Worm (Caenorhabditis elegans) whole organism, L2 larva: ENCODE results near the gene dbl-1.

ENCODE experiments used
- F13H6.1 ChIP-seq: sonication (generic microtip); optimal IDR thresholded peaks from 2 replicates; lab custom pipeline; 2016; ENCODE audit warnings: missing genetic modification characterization, missing compliant biosample characterization
- R02D3.7 ChIP-seq: fragments of 150-350 bp; optimal IDR thresholded peaks from 2 replicates; lab custom pipeline; 2014; ENCODE audit warnings: missing biosample characterization, missing genetic modification characterization
- Y55F3AM.14 ChIP-seq: fragments of 200-800 bp; sonication (Bioruptor generic); optimal IDR thresholded peaks from 2 replicates; lab custom pipeline; 2018; ENCODE audit warnings: mild to moderate bottlenecking, missing genetic modification characterization, missing compliant biosample characterization
- ZK546.5 ChIP-seq: sonication (generic microtip); optimal IDR thresholded peaks from 2 replicates; lab custom pipeline; 2017; ENCODE audit warnings: missing biosample characterization, missing genetic modification characterization
- alr-1 ChIP-seq: fragments of 150-350 bp; optimal IDR thresholded peaks from 2 replicates; lab custom pipeline; 2014; ENCODE audit warnings: missing biosample characterization, missing genetic modification characterization
- aly-2 ChIP-seq: fragments of 150-350 bp; optimal IDR thresholded peaks from 2 replicates; lab custom pipeline; 2014; ENCODE audit warnings: missing biosample characterization, missing genetic modification characterization
- blmp-1 ChIP-seq: sonication (generic microtip); optimal IDR thresholded peaks from 2 replicates; lab custom pipeline; 2017; ENCODE audit warnings: missing genetic modification characterization, mild to moderate bottlenecking, missing compliant biosample characterization, antibody characterized with exemption, moderate library complexity; ENCODE audit not compliant: insufficient read depth
- ceh-82 ChIP-seq: fragments of 150-350 bp; optimal IDR thresholded peaks from 2 replicates; lab custom pipeline; 2014; ENCODE audit warnings: missing biosample characterization, missing genetic modification characterization
- crh-2 ChIP-seq: sonication (generic microtip); optimal IDR thresholded peaks from 2 replicates; lab custom pipeline; 2017; ENCODE audit warnings: missing biosample characterization, missing genetic modification characterization
- egl-27 ChIP-seq: sonication (generic microtip); optimal IDR thresholded peaks from 3 replicates; lab custom pipeline; 2017; ENCODE audit warnings: missing biosample characterization, missing genetic modification reagents, missing genetic modification characterization
- elt-1 ChIP-seq: fragments of 150-350 bp; optimal IDR thresholded peaks from 2 replicates; lab custom pipeline; 2014; ENCODE audit warnings: missing biosample characterization, missing genetic modification characterization
- elt-3 ChIP-seq: sonication (generic microtip); optimal IDR thresholded peaks from 2 replicates; lab custom pipeline; 2017; ENCODE audit warnings: missing biosample characterization, missing genetic modification characterization
- fos-1 ChIP-seq: fragments of 150-350 bp; optimal IDR thresholded peaks from 2 replicates; lab custom pipeline; 2014; ENCODE audit warnings: missing biosample characterization, missing genetic modification characterization
- gmeb-1 ChIP-seq: fragments of 150-350 bp; optimal IDR thresholded peaks from 2 replicates; lab custom pipeline; 2014; ENCODE audit warnings: missing biosample characterization, missing genetic modification characterization
- lin-11 ChIP-seq: fragments of 150-350 bp; sonication (generic microtip); optimal IDR thresholded peaks from 2 replicates; lab custom pipeline; 2014; ENCODE audit warnings: missing biosample characterization, missing genetic modification characterization, inconsistent platforms, mixed read lengths
- lin-13 ChIP-seq: fragments of 150-350 bp; optimal IDR thresholded peaks from 2 replicates; lab custom pipeline; 2014; ENCODE audit warnings: missing biosample characterization, missing genetic modification reagents, missing genetic modification characterization
- lsy-2 ChIP-seq, 2 experiments: fragments of 150-350 bp in 1 of 2; sonication (generic microtip) in 1 of 2; optimal IDR thresholded peaks; 2 replicates each; lab custom pipeline; 2014 to 2017; ENCODE audit warnings: missing biosample characterization in 2 of 2, missing genetic modification characterization in 2 of 2
- mab-5 ChIP-seq: fragments of 150-350 bp; optimal IDR thresholded peaks from 2 replicates; lab custom pipeline; 2014; ENCODE audit warnings: missing biosample characterization, missing genetic modification characterization
- mbf-1 ChIP-seq: sonication (generic microtip); optimal IDR thresholded peaks from 2 replicates; lab custom pipeline; 2017; ENCODE audit warnings: missing biosample characterization, missing genetic modification characterization
- nhr-10 ChIP-seq: sonication (generic microtip); optimal IDR thresholded peaks from 2 replicates; lab custom pipeline; 2017; ENCODE audit warnings: missing biosample characterization, missing genetic modification characterization
- nhr-11 ChIP-seq: fragments of 150-350 bp; optimal IDR thresholded peaks from 2 replicates; lab custom pipeline; 2014; ENCODE audit warnings: missing biosample characterization, missing genetic modification characterization
- nhr-12 ChIP-seq: fragments of 150-350 bp; optimal IDR thresholded peaks from 2 replicates; lab custom pipeline; 2014; ENCODE audit warnings: missing biosample characterization, missing genetic modification characterization
- nhr-129 ChIP-seq: fragments of 150-350 bp; optimal IDR thresholded peaks from 2 replicates; lab custom pipeline; 2014; ENCODE audit warnings: missing biosample characterization, missing genetic modification characterization
- nhr-21 ChIP-seq: fragments of 150-350 bp; optimal IDR thresholded peaks from 2 replicates; lab custom pipeline; 2014; ENCODE audit warnings: missing biosample characterization, missing genetic modification characterization
- nhr-23 ChIP-seq: fragments of 150-350 bp; optimal IDR thresholded peaks from 2 replicates; lab custom pipeline; 2014; ENCODE audit warnings: missing biosample characterization, missing genetic modification reagents, missing genetic modification characterization
- nhr-237 ChIP-seq: fragments of 150-350 bp; optimal IDR thresholded peaks from 2 replicates; lab custom pipeline; 2014; ENCODE audit warnings: missing biosample characterization, missing genetic modification characterization
- nhr-6 ChIP-seq: fragments of 150-350 bp; optimal IDR thresholded peaks from 2 replicates; lab custom pipeline; 2014; ENCODE audit warnings: missing biosample characterization, missing genetic modification characterization
- nhr-77 ChIP-seq: fragments of 150-350 bp; optimal IDR thresholded peaks from 2 replicates; lab custom pipeline; 2014; ENCODE audit warnings: missing biosample characterization, missing genetic modification characterization
- peb-1 ChIP-seq: fragments of 150-350 bp; optimal IDR thresholded peaks from 2 replicates; lab custom pipeline; 2014; ENCODE audit warnings: missing biosample characterization, missing genetic modification characterization
- skn-1 ChIP-seq: sonication (generic microtip); optimal IDR thresholded peaks from 2 replicates; lab custom pipeline; 2017; ENCODE audit warnings: missing biosample characterization, missing genetic modification characterization
- sma-3 ChIP-seq: sonication (generic microtip); optimal IDR thresholded peaks from 2 replicates; lab custom pipeline; 2016; ENCODE audit warnings: missing genetic modification reagents, missing genetic modification characterization, missing compliant biosample characterization
- sma-9 ChIP-seq, 2 experiments: fragments of 150-350 bp in 1 of 2; sonication (generic microtip) in 1 of 2; optimal IDR thresholded peaks; 2 replicates each; lab custom pipeline; 2014 to 2016; ENCODE audit warnings: missing genetic modification characterization in 2 of 2, mild to moderate bottlenecking in 1 of 2, missing biosample characterization in 1 of 2, missing compliant biosample characterization in 1 of 2, missing genetic modification reagents in 1 of 2, moderate library complexity in 1 of 2
- snpc-4 ChIP-seq: fragments of 150-350 bp; optimal IDR thresholded peaks from 2 replicates; lab custom pipeline; 2014; ENCODE audit warnings: missing biosample characterization, missing genetic modification characterization
- unc-39 ChIP-seq: fragments of 150-350 bp; optimal IDR thresholded peaks from 2 replicates; lab custom pipeline; 2014; ENCODE audit warnings: missing biosample characterization, missing genetic modification characterization
- unc-55 ChIP-seq: fragments of 150-350 bp; sonication (generic microtip); optimal IDR thresholded peaks from 3 replicates; lab custom pipeline; 2014; ENCODE audit warnings: missing biosample characterization, missing genetic modification reagents, missing genetic modification characterization
- unc-62 ChIP-seq: fragments of 150-350 bp; optimal IDR thresholded peaks from 2 replicates; lab custom pipeline; 2014; ENCODE audit warnings: missing biosample characterization, missing genetic modification reagents, missing genetic modification characterization
- zag-1 ChIP-seq: fragments of 150-350 bp; optimal IDR thresholded peaks from 2 replicates; lab custom pipeline; 2014; ENCODE audit warnings: missing biosample characterization, missing genetic modification characterization
- ztf-1 ChIP-seq: fragments of 200-800 bp; sonication (Bioruptor generic); conservative IDR thresholded peaks from 2 replicates; pipeline ENCODE4 v1.3.6; 2022; ENCODE audit warnings: missing genetic modification characterization, missing compliant biosample characterization
- ztf-11 ChIP-seq: sonication (generic microtip); optimal IDR thresholded peaks from 2 replicates; lab custom pipeline; 2017; ENCODE audit warnings: missing biosample characterization, missing genetic modification characterization

dbl-1 gene

DNA sequence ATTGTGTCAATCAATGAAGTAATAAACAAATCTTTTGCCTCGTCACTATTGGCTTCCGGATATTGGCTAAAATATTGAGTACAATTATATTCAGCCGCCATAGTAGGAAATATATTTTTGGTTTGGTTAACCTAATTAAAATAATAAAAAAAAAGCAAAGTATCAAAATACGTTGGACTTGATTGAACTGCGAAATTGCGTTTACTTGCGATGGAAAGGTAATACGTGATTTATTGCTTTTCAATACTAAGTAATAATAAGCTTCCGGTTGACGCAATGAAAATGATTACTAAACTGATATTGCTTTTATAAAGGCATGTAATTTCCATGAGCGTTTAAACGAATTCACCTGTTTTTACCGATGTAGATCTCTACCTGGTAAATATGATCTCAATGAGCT, 41.6 kb downstream of the dbl-1 start, which contains the start of gene dmsr-9:
Gene dmsr-9, minus strand, starts transcription at position 101 of the 400 bp plus-strand sequence.
- no peak for TF ChIP-seq nhr-21 (tag; lab: Kevin White, UChicago)
- TF ChIP-seq ztf-11 (tag; lab: Kevin White, UChicago), result no peak
- TF ChIP-seq nhr-11, result no peak
- no peak for TF ChIP-seq gmeb-1
- TF ChIP-seq mbf-1 (tag; lab: Kevin White, UChicago), result no peak
- TF ChIP-seq nhr-6 (tag; lab: Kevin White, UChicago), result no peak
- TF ChIP-seq ZK546.5 (tag; lab: Kevin White, UChicago), result no peak
- no peak for TF ChIP-seq Y55F3AM.14
- TF ChIP-seq blmp-1 (tag; lab: Kevin White, UChicago), result no peak

- TF ChIP-seq lin-11, result no peak
- no peak for TF ChIP-seq ztf-1 (GFP tag; lab: Robert Waterston, UW)
- no peak for TF ChIP-seq unc-39 (tag; lab: Kevin White, UChicago)
- TF ChIP-seq nhr-23 (tag; lab: Kevin White, UChicago), result no peak
- no peak for TF ChIP-seq R02D3.7 (tag; lab: Kevin White, UChicago)
- no peak for TF ChIP-seq aly-2
- TF ChIP-seq crh-2, result no peak
- no peak for TF ChIP-seq alr-1 (tag; lab: Kevin White, UChicago)
- no peak for TF ChIP-seq ceh-82 (tag; lab: Kevin White, UChicago)
- no peak for TF ChIP-seq ZK546.5 (tag; lab: Kevin White, UChicago)
- no peak for TF ChIP-seq mab-5 (tag; lab: Kevin White, UChicago)
Measured at ce11 chrV:6801850-6802249, 43.9 kb downstream of the dbl-1 start, which contains the start of gene dmsr-10. dmsr-10 (minus strand) TSS chrV:6801950.

- TF ChIP-seq peb-1 (tag; lab: Kevin White, UChicago) (no peak), nhr-21 (tag; lab: Kevin White, UChicago) (no peak), nhr-77 (no peak), lsy-2 (tag; optimal IDR thresholded peaks at IDR 0.05; lab: Kevin White, UChicago) (no peak), elt-3 (tag; lab: Kevin White, UChicago) (no peak), ztf-1 (GFP tag; lab: Robert Waterston, UW) (no peak)
Measured at ce11 chrV:6803992-6804391, 46.1 kb downstream of the dbl-1 start, which contains the start of gene dmsr-11. dmsr-11 (minus strand) TSS chrV:6804092.

DNA sequence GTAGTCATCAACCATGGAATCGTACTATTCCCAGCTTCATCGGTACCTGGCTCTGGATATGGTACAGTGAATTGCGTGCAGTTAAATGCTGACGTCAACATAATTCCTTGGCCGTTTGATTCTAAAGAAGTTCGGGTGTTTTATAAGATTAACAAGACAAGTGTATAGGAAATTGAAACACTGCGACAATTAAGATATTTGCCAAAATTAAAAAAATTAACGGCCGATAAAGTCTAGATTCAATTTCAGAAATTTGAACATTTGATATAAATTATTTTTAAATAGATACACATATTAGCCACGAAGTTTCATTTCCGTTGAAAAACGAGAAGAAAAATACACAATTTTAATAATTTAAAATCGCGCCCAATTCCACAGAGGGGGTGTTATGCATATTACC, 48.4 kb downstream of the dbl-1 start, which contains the start of gene dmsr-12:
Gene dmsr-12, minus strand, starts transcription at position 101 of the 400 bp plus-strand sequence.
- TF ChIP-seq unc-55 (GFP tag; lab: Kevin White, UChicago) (no peak), skn-1 (no peak), gmeb-1 (no peak), lin-11 (no peak), sma-3 (GFP tag; lab: Kevin White, UChicago) (no peak), elt-1 (tag; lab: Kevin White, UChicago) (no peak), elt-3 (tag; lab: Kevin White, UChicago) (no peak), nhr-12 (tag; lab: Kevin White, UChicago) (no peak), fos-1 (tag; lab: Kevin White, UChicago) (no peak), nhr-6 (tag; lab: Kevin White, UChicago) (no peak), nhr-77 (no peak), egl-27 (no peak), zag-1 (tag; lab: Kevin White, UChicago) (no peak), lsy-2 (tag; optimal IDR thresholded peaks at IDR 0.05; lab: Kevin White, UChicago) (no peak)

- no peak for TF ChIP-seq nhr-10
- no peak for TF ChIP-seq gmeb-1
- no peak for TF ChIP-seq unc-62
- TF ChIP-seq elt-1 (tag; lab: Kevin White, UChicago), result no peak
- TF ChIP-seq ztf-11 (tag; lab: Kevin White, UChicago), result no peak
- no peak for TF ChIP-seq lin-11
- TF ChIP-seq unc-55 (GFP tag; lab: Kevin White, UChicago), result no peak
- TF ChIP-seq snpc-4 (tag; lab: Kevin White, UChicago), result no peak
- TF ChIP-seq sma-3 (GFP tag; lab: Kevin White, UChicago), result no peak
- no peak for TF ChIP-seq egl-27
- TF ChIP-seq peb-1 (tag; lab: Kevin White, UChicago), result no peak
- TF ChIP-seq blmp-1 (tag; lab: Kevin White, UChicago), result no peak
- TF ChIP-seq nhr-11, result no peak
- no peak for TF ChIP-seq nhr-237
- no peak for TF ChIP-seq lin-13
- no peak for TF ChIP-seq nhr-129 (tag; lab: Kevin White, UChicago)
- no peak for TF ChIP-seq sma-9 (GFP tag; optimal IDR thresholded peaks at IDR 0.05; lab: Kevin White, UChicago)
- TF ChIP-seq sma-9 (tag; optimal IDR thresholded peaks at IDR 0.05; lab: Kevin White, UChicago), result no peak
- TF ChIP-seq F13H6.1 (tag; lab: Kevin White, UChicago), result no peak
- TF ChIP-seq, all 48 proteins: peak for 0
Measured at ce11 chrV:6808962-6809361, 51.0 kb downstream of the dbl-1 start, which contains the start of gene dmsr-16. dmsr-16 (minus strand) TSS chrV:6809062.
